Worm (Caenorhabditis elegans) whole organism, midembryonic: ENCODE measurements around the gene heri-1.

Experiments used
- T22C8.4 ChIP-seq: fragments of 200-800 bp; sonication (Bioruptor generic); IDR thresholded peaks from 2 replicates; pipeline ENCODE4 v1.3.6; 2022; ENCODE audit warnings: missing genetic modification characterization, missing compliant biosample characterization
- cog-1 ChIP-seq: sonication (generic microtip); optimal IDR thresholded peaks from 2 replicates; lab custom pipeline; 2016; ENCODE audit warnings: missing genetic modification characterization, missing compliant biosample characterization
- flt-1 ChIP-seq: fragments of 200-800 bp; sonication (Bioruptor generic); IDR thresholded peaks from 2 replicates; pipeline ENCODE4 v1.3.6; 2022; ENCODE audit warnings: missing genetic modification characterization, missing compliant biosample characterization
- klf-2 ChIP-seq: fragments of 200-800 bp; sonication (Bioruptor generic); conservative IDR thresholded peaks from 2 replicates; pipeline ENCODE4 v1.3.6; 2022; ENCODE audit warnings: missing genetic modification reagents, missing genetic modification characterization, missing compliant biosample characterization
- med-1 ChIP-seq: sonication (generic microtip); optimal IDR thresholded peaks from 2 replicates; lab custom pipeline; 2017; ENCODE audit warnings: missing genetic modification characterization, mild to moderate bottlenecking, missing compliant biosample characterization, antibody characterized with exemption, missing genetic modification reagents; ENCODE audit not compliant: insufficient read depth
- ref-1 ChIP-seq: fragments of 200-800 bp; sonication (Bioruptor generic); conservative IDR thresholded peaks from 2 replicates; pipeline ENCODE4 v1.3.6; 2022; ENCODE audit warnings: missing genetic modification reagents, missing genetic modification characterization, missing compliant biosample characterization
- tab-1 ChIP-seq: fragments of 200-800 bp; sonication (Bioruptor generic); IDR thresholded peaks from 2 replicates; pipeline ENCODE4 v1.3.6; 2022; ENCODE audit warnings: missing genetic modification characterization, missing compliant biosample characterization
- ztf-23 ChIP-seq: fragments of 200-800 bp; sonication (Bioruptor generic); IDR thresholded peaks from 2 replicates; pipeline ENCODE4 v1.3.6; 2022; ENCODE audit warnings: missing genetic modification reagents, missing genetic modification characterization, missing compliant biosample characterization
- ztf-29 ChIP-seq: fragments of 200-800 bp; sonication (Bioruptor generic); IDR thresholded peaks from 2 replicates; pipeline ENCODE4 v1.3.6; 2022; ENCODE audit warnings: missing genetic modification reagents, missing genetic modification characterization, missing compliant biosample characterization

The heri-1 gene

DNA sequence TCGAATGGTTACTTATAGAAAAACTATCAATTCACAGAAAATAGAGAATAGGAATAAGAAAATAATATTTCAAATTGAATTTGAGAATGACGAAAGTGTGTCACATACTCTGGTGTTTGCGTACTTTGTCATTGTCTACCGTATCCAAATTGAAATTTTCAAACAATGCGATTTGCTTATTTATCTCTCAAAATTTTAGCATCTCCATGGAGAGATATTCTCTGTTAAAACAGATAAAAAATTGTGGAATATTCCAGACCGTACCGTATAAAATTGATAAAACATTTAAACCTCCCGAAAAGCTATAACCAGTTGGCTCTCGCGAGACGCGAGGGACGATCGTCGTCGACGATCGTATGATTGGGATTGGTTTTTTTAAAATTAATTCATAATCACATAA is 32.3 kb downstream of the heri-1 start, which contains the start of gene fbf-1:
TSS of gene fbf-1 (minus strand) at position 101 of the 400 bp plus-strand sequence.
- TF ChIP-seq tab-1 (GFP tag; lab: Robert Waterston, UW) (no peak), med-1 (GFP tag; lab: Kevin White, UChicago) (no peak), ztf-23 (GFP tag; lab: Robert Waterston, UW) (no peak), ref-1 (GFP tag; lab: Robert Waterston, UW) (no peak), klf-2 (no peak), ztf-29 (GFP tag; lab: Robert Waterston, UW) (no peak), flt-1 (GFP tag; lab: Robert Waterston, UW) (no peak), T22C8.4 (no peak), cog-1 (tag; lab: Kevin White, UChicago) (no peak)

DNA sequence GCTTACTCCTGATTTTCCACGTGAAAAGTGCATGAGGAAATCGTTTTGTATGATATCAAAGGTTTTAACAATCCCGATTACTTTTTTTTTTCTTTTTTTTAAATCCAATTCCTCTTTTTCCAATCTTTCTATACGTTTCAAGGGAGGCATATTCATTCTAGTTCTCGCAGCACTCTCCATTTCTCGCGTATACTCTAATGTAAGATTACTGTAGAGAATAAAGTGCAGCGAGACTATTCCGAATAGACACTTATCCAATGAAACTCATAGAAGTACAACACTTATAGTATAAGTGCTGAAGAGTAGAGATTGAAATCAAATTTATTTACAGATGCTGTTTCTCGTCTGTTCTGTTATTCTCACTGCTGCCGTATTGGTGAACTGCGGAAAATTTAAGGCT is 35.4 kb downstream of the heri-1 start, which contains the start of gene H12I13.6:
TSS of gene H12I13.6 (plus strand) at position 301 of the 400 bp plus-strand sequence.
- TF ChIP-seq tab-1 (GFP tag; lab: Robert Waterston, UW) (no peak), med-1 (GFP tag; lab: Kevin White, UChicago) (no peak)

DNA sequence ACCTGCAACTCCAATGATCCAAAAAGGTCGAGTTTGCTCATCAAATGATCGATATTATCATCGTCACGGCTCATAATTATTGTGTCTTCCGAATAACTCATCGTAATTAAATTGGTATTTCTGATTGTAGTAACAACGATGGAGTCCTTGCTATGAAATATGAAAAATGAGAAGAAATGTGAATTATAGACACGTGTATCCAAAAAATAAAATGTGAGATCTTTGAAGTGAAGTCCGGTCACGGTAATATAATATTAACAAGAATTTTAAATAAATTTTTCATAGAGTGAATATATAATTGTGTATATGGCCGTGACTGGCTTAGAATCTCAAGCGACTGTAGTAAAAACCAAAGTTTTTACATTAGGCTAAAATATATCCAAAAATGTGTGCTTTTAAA is 45.9 kb downstream of the heri-1 start, which contains the start of gene H12I13.1:
TSS of gene H12I13.1 (minus strand) at position 101 of the 400 bp plus-strand sequence.
- TF ChIP-seq cog-1 (tag; lab: Kevin White, UChicago), result no peak
- no peak for TF ChIP-seq klf-2
- TF ChIP-seq T22C8.4, result no peak
- no peak for TF ChIP-seq ref-1 (GFP tag; lab: Robert Waterston, UW)
- no peak for TF ChIP-seq ztf-23 (GFP tag; lab: Robert Waterston, UW)
- no peak for TF ChIP-seq flt-1 (GFP tag; lab: Robert Waterston, UW)
- TF ChIP-seq tab-1 (GFP tag; lab: Robert Waterston, UW), result no peak
- TF ChIP-seq med-1 (GFP tag; lab: Kevin White, UChicago), result no peak
- TF ChIP-seq ztf-29 (GFP tag; lab: Robert Waterston, UW), result no peak

DNA sequence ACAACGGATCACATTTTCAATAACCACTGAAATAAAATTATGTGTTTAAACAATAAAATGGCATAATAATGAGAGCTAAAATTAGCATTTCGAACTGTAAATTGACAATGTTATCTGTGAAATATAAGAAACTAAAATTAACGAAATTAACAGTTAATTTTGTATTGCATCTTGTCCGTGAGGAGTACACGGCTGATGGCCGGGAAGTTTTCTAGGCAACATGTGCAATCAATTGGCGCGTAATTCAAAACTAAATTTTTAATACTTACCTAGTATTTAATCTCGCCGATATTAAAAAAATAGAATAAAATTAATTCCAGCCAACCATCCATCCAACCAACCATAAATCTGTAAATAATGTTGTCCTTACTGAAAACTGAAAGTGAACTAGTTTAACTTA is 51.5 kb downstream of the heri-1 start:
- no peak for TF ChIP-seq klf-2
- TF ChIP-seq T22C8.4, result no peak
- no peak for TF ChIP-seq ref-1 (GFP tag; lab: Robert Waterston, UW)
- no peak for TF ChIP-seq med-1 (GFP tag; lab: Kevin White, UChicago)
- no peak for TF ChIP-seq tab-1 (GFP tag; lab: Robert Waterston, UW)
- no peak; the same call in 1 of the 2 replicates for TF ChIP-seq flt-1 (GFP tag; lab: Robert Waterston, UW)
- TF ChIP-seq cog-1 (tag; lab: Kevin White, UChicago), result peak; percentile 60
- no peak for TF ChIP-seq ztf-29 (GFP tag; lab: Robert Waterston, UW)
- TF ChIP-seq ztf-23 (GFP tag; lab: Robert Waterston, UW), result peak; percentile 77
